Fruit fly (Drosophila melanogaster): ENCODE measurements around the gene CG45071.

DNA sequence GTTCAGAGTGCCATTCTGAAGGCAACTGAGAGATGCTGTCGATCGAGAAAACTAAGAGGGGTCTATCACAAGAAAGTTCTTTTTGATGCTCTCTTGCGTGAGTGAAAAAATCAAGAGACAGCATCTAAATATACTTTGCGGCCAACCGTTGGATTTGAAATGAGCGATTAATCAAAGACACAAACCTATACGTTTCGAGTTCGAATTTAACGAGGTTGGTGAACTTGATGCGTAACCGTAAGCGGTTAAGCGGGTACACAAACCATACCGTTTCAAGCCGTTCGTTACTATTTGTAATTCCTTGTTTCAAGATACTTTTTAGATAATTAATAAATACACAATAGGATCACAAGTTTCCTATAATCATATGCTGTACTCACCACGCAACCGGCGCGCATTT, 33.5 kb upstream of the CG45071 start:
- TF ChIP-seq her (GFP tag; optimal IDR thresholded peaks at IDR 0.05) (no peak), CG2875 (GFP tag; optimal IDR thresholded peaks at IDR 0.05) (no peak), phol (tag; optimal IDR thresholded peaks at IDR 0.05) (no peak), zen (tag; optimal IDR thresholded peaks at IDR 0.05) (no peak), Med (GFP tag) (no peak), Eip74EF (GFP tag; optimal IDR thresholded peaks at IDR 0.05) (no peak), wek (GFP tag; optimal IDR thresholded peaks at IDR 0.05) (no peak), Asciz (GFP tag; optimal IDR thresholded peaks at IDR 0.05) (no peak)

All from whole organism, embryonic.